Fruit fly (Drosophila melanogaster) whole organism, pupa: ENCODE results near the gene CG43121.

Experiments
- CG15710 ChIP-seq: fragments of 200-800 bp; sonication (Bioruptor generic); optimal IDR thresholded peaks from 2 replicates; lab custom pipeline; 2018; ENCODE audit warnings: missing biosample characterization, mild to moderate bottlenecking, missing genetic modification characterization, moderate library complexity
- CG17806 ChIP-seq: fragments of 200-800 bp; sonication (Bioruptor generic); optimal IDR thresholded peaks from 2 replicates; lab custom pipeline; 2018; ENCODE audit warnings: missing biosample characterization, mild to moderate bottlenecking, missing genetic modification characterization, moderate library complexity
- CG34367 ChIP-seq: fragments of 200-800 bp; sonication (Bioruptor generic); optimal IDR thresholded peaks from 2 replicates; lab custom pipeline; 2018; ENCODE audit warnings: missing biosample characterization, mild to moderate bottlenecking, missing genetic modification characterization
- EcR ChIP-seq: fragments of 200-800 bp; sonication (Bioruptor generic); optimal IDR thresholded peaks from 3 replicates; lab custom pipeline; 2019; ENCODE audit warnings: missing biosample characterization, missing genetic modification characterization, mild to moderate bottlenecking, moderate library complexity, missing genetic modification reagents
- Ets98B ChIP-seq: fragments of 200-800 bp; sonication (Bioruptor generic); IDR thresholded peaks from 2 replicates; pipeline ENCODE4 v1.3.6; 2022; ENCODE audit warnings: missing biosample characterization, missing genetic modification characterization
- fd96Ca ChIP-seq: fragments of 200-800 bp; sonication (Bioruptor generic); IDR thresholded peaks from 3 replicates; pipeline ENCODE4 v1.3.6; 2022; ENCODE audit warnings: missing biosample characterization, missing genetic modification characterization
- gl ChIP-seq: fragments of 200-800 bp; sonication (Bioruptor generic); optimal IDR thresholded peaks from 2 replicates; lab custom pipeline; 2018; ENCODE audit warnings: missing biosample characterization, mild to moderate bottlenecking, missing genetic modification characterization

DNA sequence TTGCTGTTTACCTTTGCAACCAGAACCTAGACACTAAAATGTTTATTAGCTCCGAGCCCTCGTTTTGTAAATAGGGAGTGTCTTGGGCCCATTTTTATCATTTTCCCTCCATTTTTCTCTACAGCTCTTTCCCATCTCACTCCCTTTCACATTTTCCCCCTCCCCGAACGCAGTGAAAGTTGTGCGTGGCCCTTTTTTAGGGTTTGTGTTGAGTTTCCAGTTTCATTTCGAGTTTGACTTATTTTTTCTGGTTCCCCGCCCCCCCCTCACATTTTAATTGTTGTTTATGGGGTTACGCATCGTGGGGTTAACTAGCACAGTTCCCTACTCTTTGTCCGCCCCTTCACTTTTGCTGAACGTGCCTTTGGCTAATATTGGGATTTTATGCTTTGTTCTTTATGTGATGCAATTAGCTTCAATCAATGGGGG, 46.7 kb downstream of the CG43121 start:
- TF ChIP-seq Ets98B (GFP tag; lab: Robert Waterston, UW) (no peak), CG17806 (tag; lab: Kevin White, UChicago) (no peak), CG15710 (tag; lab: Kevin White, UChicago) (no peak), gl (tag; lab: Kevin White, UChicago) (no peak), EcR (GFP tag; lab: Kevin White, UChicago) (no peak), CG34367 (no peak), fd96Ca (GFP tag; lab: Robert Waterston, UW) (no peak)
